Worm (Caenorhabditis elegans): ENCODE data around the gene ttb-1.

ttb-1 gene

DNA sequence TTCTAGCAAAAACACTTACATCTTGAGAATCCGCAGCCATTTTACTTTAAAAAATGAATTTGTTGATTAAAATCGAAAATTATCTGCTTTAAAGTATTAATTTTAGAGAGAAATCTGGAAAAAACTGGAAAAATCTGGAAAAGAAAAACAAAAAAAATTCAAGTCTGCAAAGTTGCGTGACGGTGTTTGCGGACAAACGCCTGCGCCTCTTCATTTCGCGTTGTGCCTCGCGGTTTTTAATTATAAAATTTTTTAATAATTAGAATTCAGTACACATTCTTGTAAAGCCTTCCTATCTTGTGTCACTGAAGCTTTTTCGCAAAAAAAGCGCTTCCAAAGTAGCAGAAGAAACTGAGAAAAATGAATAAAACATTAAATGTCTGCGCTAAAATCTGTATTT is 30.0 kb upstream of the ttb-1 start, which contains the start of gene W03F9.1 (continued):
- TF ChIP-seq hsf-1 (GFP tag; IDR thresholded peaks at IDR 0.05) (peak; percentile 98), somi-1 (GFP tag; optimal IDR thresholded peaks at IDR 0.05) (no peak), ceh-91 (GFP tag; IDR thresholded peaks at IDR 0.05) (0 out of 2 replicates have a peak, but pooled peaks have one; percentile 13), snpc-1.3 (tag; optimal IDR thresholded peaks at IDR 0.05; ENCODE audit: insufficient read depth) (peak; percentile 80), ztf-26 (tag; optimal IDR thresholded peaks at IDR 0.05) (peak; percentile 27), lin-54 (GFP tag; optimal IDR thresholded peaks at IDR 0.05) (peak; percentile 75), lin-35 (GFP tag; optimal IDR thresholded peaks at IDR 0.05) (peak in 1 of 3 experiments; percentile 52), F33H1.4 (GFP tag; IDR thresholded peaks at IDR 0.05) (peak; percentile 50; the same call in 1 of the 2 replicates), tlf-1 (GFP tag; optimal IDR thresholded peaks at IDR 0.05) (peak; percentile 48), ets-4 (GFP tag; optimal IDR thresholded peaks at IDR 0.05) (no peak), ama-1 (optimal IDR thresholded peaks at IDR 0.05) (no peak), ama-1 (GFP tag; optimal IDR thresholded peaks at IDR 0.05) (no peak), lsl-1 (GFP tag; optimal IDR thresholded peaks at IDR 0.05) (peak; percentile 68), hlh-26 (GFP tag; conservative IDR thresholded peaks at IDR 0.05) (no peak), tbx-9 (tag; optimal IDR thresholded peaks at IDR 0.05; ENCODE audit: borderline replicate concordance) (no peak), aptf-2 (GFP tag; conservative IDR thresholded peaks at IDR 0.05) (no peak), snpc-1.1 (tag; optimal IDR thresholded peaks at IDR 0.05; ENCODE audit: insufficient read depth) (peak; percentile 30), ceh-40 (GFP tag; IDR thresholded peaks at IDR 0.05) (no peak), F10E7.11 (tag; optimal IDR thresholded peaks at IDR 0.05) (no peak), die-1 (tag; optimal IDR thresholded peaks at IDR 0.05) (no peak), attf-3 (GFP tag; conservative IDR thresholded peaks at IDR 0.05) (peak; percentile 59), ztf-3 (GFP tag; optimal IDR thresholded peaks at IDR 0.05) (no peak), ceh-100 (GFP tag; IDR thresholded peaks at IDR 0.05) (no peak), nhr-90 (tag; optimal IDR thresholded peaks at IDR 0.05) (no peak), sea-2 (GFP tag; IDR thresholded peaks at IDR 0.05) (no peak), snpc-3.4 (tag; optimal IDR thresholded peaks at IDR 0.05) (peak; percentile 59), efl-1 (GFP tag; optimal IDR thresholded peaks at IDR 0.05) (peak; percentile 42), dpff-1 (tag; optimal IDR thresholded peaks at IDR 0.05) (no peak), nhr-27 (tag; optimal IDR thresholded peaks at IDR 0.05) (no peak), Y95B8A.8 (GFP tag; IDR thresholded peaks at IDR 0.05) (peak; percentile 71; the same call in 1 of the 2 replicates), mcd-1 (GFP tag; IDR thresholded peaks at IDR 0.05) (peak; percentile 62), rcor-1 (GFP tag; IDR thresholded peaks at IDR 0.05) (peak; percentile 71), him-1 (tag; optimal IDR thresholded peaks at IDR 0.05) (no peak), lir-1 (GFP tag; conservative IDR thresholded peaks at IDR 0.05) (0 out of 2 replicates have a peak, but pooled peaks have one; percentile 23), Y53G8AR.9 (GFP tag; conservative IDR thresholded peaks at IDR 0.05) (peak; percentile 73), B0336.3 (GFP tag; IDR thresholded peaks at IDR 0.05) (peak; percentile 48; the same call in 1 of the 2 replicates), K11D2.4 (GFP tag; IDR thresholded peaks at IDR 0.05) (peak; percentile 55; the same call in 1 of the 2 replicates)

DNA sequence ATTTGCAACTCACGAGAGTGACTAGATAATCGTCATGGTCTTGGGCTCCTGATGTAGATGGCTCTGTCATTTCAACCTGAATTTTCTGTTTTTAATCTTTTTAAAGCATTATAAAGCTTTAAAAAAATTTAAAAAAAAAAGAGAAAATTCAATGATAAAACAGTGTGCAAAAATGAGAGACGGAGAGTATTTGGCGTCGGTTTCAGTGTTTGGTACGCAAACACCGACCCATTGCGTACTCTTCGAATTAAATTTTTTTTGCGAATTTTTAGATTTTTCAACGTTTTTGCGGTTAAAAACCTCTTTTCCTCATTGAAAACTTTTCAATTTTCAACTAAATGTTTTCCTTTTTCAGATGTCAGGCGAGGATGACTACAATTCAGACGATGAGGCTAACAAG is 28.7 kb upstream of the ttb-1 start, which contains the start of the genes W03F9.2 and sftb-2:
W03F9.2 (minus strand) TSS at position 153 of the 400 bp plus-strand sequence.
sftb-2 (plus strand) TSS at position 356 of the 400 bp plus-strand sequence.
- TF ChIP-seq lin-40 (tag; optimal IDR thresholded peaks at IDR 0.05): peak; percentile 19
- peak; percentile 13; the same call in 1 of the 2 replicates for TF ChIP-seq mcd-1 (GFP tag; IDR thresholded peaks at IDR 0.05)
- TF ChIP-seq madf-6 (GFP tag; IDR thresholded peaks at IDR 0.05): peak; percentile 46; the same call in 1 of the 2 replicates
- peak; percentile 1 for TF ChIP-seq snpc-1.3 (tag; optimal IDR thresholded peaks at IDR 0.05; ENCODE audit: insufficient read depth)
- TF ChIP-seq hlh-12 (tag; optimal IDR thresholded peaks at IDR 0.05): no peak
- TF ChIP-seq hmg-1.2 (GFP tag; IDR thresholded peaks at IDR 0.05): peak; percentile 93
- peak; percentile 47; the same call in 1 of the 2 replicates for TF ChIP-seq D2030.7 (GFP tag; IDR thresholded peaks at IDR 0.05)
- no peak for TF ChIP-seq snpc-4 (GFP tag; optimal IDR thresholded peaks at IDR 0.05)
- TF ChIP-seq snpc-4 (tag; optimal IDR thresholded peaks at IDR 0.05): no peak
